Fruit fly (Drosophila melanogaster) whole organism, wandering third instar larva: ENCODE measurements around the gene CG8958.
A peak's percentile ranks its signal among the peaks of the same experiment; 100 is the strongest.

Source experiments
- Abd-B ChIP-seq: fragments of >200 bp; optimal IDR thresholded peaks from 2 replicates; lab custom pipeline; 2017; ENCODE audit warnings: missing biosample characterization, missing genetic modification characterization
- CG32264 ChIP-seq: fragments of 200-800 bp; sonication (Bioruptor generic); optimal IDR thresholded peaks from 2 replicates; lab custom pipeline; 2016; ENCODE audit warnings: missing biosample characterization, missing genetic modification characterization
- CG9705 ChIP-seq: fragments of 200-800 bp; sonication (Bioruptor generic); optimal IDR thresholded peaks from 2 replicates; lab custom pipeline; 2018; ENCODE audit warnings: missing biosample characterization, mild to moderate bottlenecking, missing genetic modification characterization
- CrebA ChIP-seq: fragments of 200-800 bp; sonication (Bioruptor generic); optimal IDR thresholded peaks from 2 replicates; lab custom pipeline; 2016; ENCODE audit warnings: missing biosample characterization, mild to moderate bottlenecking, missing genetic modification characterization, borderline replicate concordance
- Dfd ChIP-seq: fragments of >200 bp; optimal IDR thresholded peaks from 2 replicates; lab custom pipeline; 2017; ENCODE audit warnings: missing biosample characterization, missing genetic modification characterization
- Dif ChIP-seq: fragments of 200-275, 200-300 bp; sonication (Bioruptor generic); optimal IDR thresholded peaks from 2 replicates; lab custom pipeline; 2018; ENCODE audit warnings: missing biosample characterization, missing genetic modification characterization; ENCODE audit not compliant: partially characterized antibody
- GATAd ChIP-seq: sonication (Bioruptor generic); optimal IDR thresholded peaks from 2 replicates; lab custom pipeline; 2016; ENCODE audit warnings: missing biosample characterization, missing genetic modification characterization
- HLH106 ChIP-seq: fragments of 200-800 bp; optimal IDR thresholded peaks from 3 replicates; lab custom pipeline; 2019; ENCODE audit warnings: missing biosample characterization, mild to moderate bottlenecking, missing genetic modification characterization, moderate library complexity
- Hnf4 ChIP-seq: fragments of 200-800 bp; sonication (Bioruptor generic); optimal IDR thresholded peaks from 2 replicates; lab custom pipeline; 2016; ENCODE audit warnings: missing biosample characterization, mild to moderate bottlenecking, missing genetic modification characterization
- Hr78 ChIP-seq: fragments of >200 bp; optimal IDR thresholded peaks from 2 replicates; lab custom pipeline; 2017; ENCODE audit warnings: missing biosample characterization, missing genetic modification characterization
- Hr83 ChIP-seq: fragments of 200-300 bp; sonication (Bioruptor generic); optimal IDR thresholded peaks from 2 replicates; lab custom pipeline; 2016; ENCODE audit warnings: missing biosample characterization, mild to moderate bottlenecking, missing genetic modification characterization, moderate library complexity; ENCODE audit not compliant: poor library complexity, severe bottlenecking
- Jra ChIP-seq: sonication (Bioruptor generic); optimal IDR thresholded peaks from 2 replicates; lab custom pipeline; 2016; ENCODE audit warnings: missing biosample characterization, missing genetic modification characterization
- Mio ChIP-seq: sonication (Bioruptor generic); optimal IDR thresholded peaks from 2 replicates; lab custom pipeline; 2016; ENCODE audit warnings: missing biosample characterization, missing genetic modification characterization
- Myc ChIP-seq: fragments of >200 bp; optimal IDR thresholded peaks from 2 replicates; lab custom pipeline; 2017
- N ChIP-seq: fragments of >200 bp; optimal IDR thresholded peaks from 2 replicates; lab custom pipeline; 2018; ENCODE audit warnings: missing biosample characterization, missing external identifiers, missing genetic modification characterization
- OdsH ChIP-seq: fragments of 200-800 bp; sonication (Bioruptor generic); optimal IDR thresholded peaks from 2 replicates; lab custom pipeline; 2016; ENCODE audit warnings: missing biosample characterization, mild to moderate bottlenecking, missing genetic modification characterization
- Rel ChIP-seq, 2 experiments: fragments of 200-800 bp; sonication (Bioruptor generic) in 1 of 2; optimal IDR thresholded peaks; 2 replicates in 1 of 2; 3 replicates in 1 of 2; lab custom pipeline; 2016 to 2019; ENCODE audit warnings: mild to moderate bottlenecking in 2 of 2, missing biosample characterization in 2 of 2, missing genetic modification characterization in 2 of 2, moderate library complexity in 1 of 2
- Sp1 ChIP-seq: fragments of 200-800 bp; sonication (Bioruptor generic); optimal IDR thresholded peaks from 3 replicates; lab custom pipeline; 2019; ENCODE audit warnings: missing biosample characterization, mild to moderate bottlenecking, missing genetic modification characterization, moderate library complexity
- Vsx2 ChIP-seq: fragments of 200-300, 225-300 bp; sonication (Bioruptor generic); optimal IDR thresholded peaks from 2 replicates; lab custom pipeline; 2018; ENCODE audit warnings: missing biosample characterization, missing genetic modification characterization; ENCODE audit not compliant: partially characterized antibody
- br ChIP-seq: fragments of 200-800 bp; sonication (Bioruptor generic); optimal IDR thresholded peaks from 2 replicates; lab custom pipeline; 2016; ENCODE audit warnings: missing biosample characterization, missing genetic modification characterization
- brk ChIP-seq: fragments of 200-800 bp; sonication (Bioruptor generic); optimal IDR thresholded peaks from 2 replicates; lab custom pipeline; 2016; ENCODE audit warnings: missing biosample characterization, mild to moderate bottlenecking, missing genetic modification characterization
- dl ChIP-seq, 2 experiments: fragments of 175-275, 200-275 bp in 1 of 2; fragments of 200-275 bp in 1 of 2; sonication (Bioruptor generic); optimal IDR thresholded peaks; lab custom pipeline; 2018; ENCODE audit warnings: mild to moderate bottlenecking in 2 of 2, missing biosample characterization in 2 of 2, missing genetic modification characterization in 2 of 2, moderate library complexity in 2 of 2; ENCODE audit not compliant: partially characterized antibody in 2 of 2, insufficient read depth in 1 of 2
- dmrt93B ChIP-seq: fragments of 200-800 bp; sonication (Bioruptor generic); optimal IDR thresholded peaks from 2 replicates; lab custom pipeline; 2018; ENCODE audit warnings: missing biosample characterization, mild to moderate bottlenecking, missing genetic modification characterization
- dsf ChIP-seq: sonication (Bioruptor generic); optimal IDR thresholded peaks from 2 replicates; lab custom pipeline; 2016; ENCODE audit warnings: missing biosample characterization, missing genetic modification characterization, borderline replicate concordance
- ey ChIP-seq: fragments of 200-800 bp; sonication (Bioruptor generic); optimal IDR thresholded peaks from 2 replicates; lab custom pipeline; 2016; ENCODE audit warnings: missing biosample characterization, missing genetic modification characterization
- foxo ChIP-seq, 2 experiments: fragments of 200-800 bp; sonication (Bioruptor generic); optimal IDR thresholded peaks; 2 replicates in 1 of 2; 3 replicates in 1 of 2; lab custom pipeline; 2016 to 2017; ENCODE audit warnings: missing biosample characterization in 2 of 2, missing genetic modification characterization in 2 of 2
- fru ChIP-seq: fragments of 200-800 bp; sonication (Bioruptor generic); optimal IDR thresholded peaks from 3 replicates; lab custom pipeline; 2016; ENCODE audit warnings: missing biosample characterization, mild to moderate bottlenecking, missing genetic modification characterization
- h ChIP-seq: fragments of 200-800 bp; sonication (Bioruptor generic); optimal IDR thresholded peaks from 3 replicates; lab custom pipeline; 2016; ENCODE audit warnings: missing biosample characterization, mild to moderate bottlenecking, missing genetic modification characterization
- jim ChIP-seq: fragments of 175-275, 200-325 bp; sonication (Bioruptor generic); optimal IDR thresholded peaks from 2 replicates; lab custom pipeline; 2016; ENCODE audit warnings: missing biosample characterization, mild to moderate bottlenecking, missing genetic modification characterization
- lola ChIP-seq: fragments of >200 bp; optimal IDR thresholded peaks from 2 replicates; lab custom pipeline; 2017; ENCODE audit warnings: missing biosample characterization, missing genetic modification characterization
- pan ChIP-seq: fragments of >200 bp; optimal IDR thresholded peaks from 2 replicates; lab custom pipeline; 2017
- psq ChIP-seq: fragments of 200-800 bp; sonication (Bioruptor generic); optimal IDR thresholded peaks from 3 replicates; lab custom pipeline; 2017; ENCODE audit warnings: missing biosample characterization, mild to moderate bottlenecking, missing genetic modification characterization, moderate library complexity
- rgr ChIP-seq: fragments of 200-800 bp; sonication (Bioruptor generic); optimal IDR thresholded peaks from 3 replicates; lab custom pipeline; 2016; ENCODE audit warnings: missing biosample characterization, mild to moderate bottlenecking, missing genetic modification characterization
- sage ChIP-seq: fragments of 200-800 bp; sonication (Bioruptor generic); optimal IDR thresholded peaks from 2 replicates; lab custom pipeline; 2016; ENCODE audit warnings: missing biosample characterization, mild to moderate bottlenecking, missing genetic modification characterization
- sv ChIP-seq: fragments of 200-800 bp; sonication (Bioruptor generic); optimal IDR thresholded peaks from 3 replicates; lab custom pipeline; 2016; ENCODE audit warnings: missing biosample characterization, missing genetic modification characterization
- tai ChIP-seq: sonication (Bioruptor generic); optimal IDR thresholded peaks from 2 replicates; lab custom pipeline; 2016; ENCODE audit warnings: missing biosample characterization, missing genetic modification characterization
- usp ChIP-seq: fragments of >200 bp; optimal IDR thresholded peaks from 2 replicates; lab custom pipeline; 2017; ENCODE audit warnings: missing biosample characterization, missing genetic modification characterization
- woc ChIP-seq: sonication (Bioruptor generic); optimal IDR thresholded peaks from 2 replicates; lab custom pipeline; 2016; ENCODE audit warnings: missing biosample characterization, mild to moderate bottlenecking, missing genetic modification characterization

CG8958 gene

dm6 chrX:16090179-16091144 is 7.4 kb downstream of the CG8958 start (continued):
- TF ChIP-seq dmrt93B (GFP tag; lab: Kevin White, UChicago): peak; percentile 41
- TF ChIP-seq dsf (GFP tag; lab: Kevin White, UChicago): no peak
- TF ChIP-seq Dif (GFP tag; lab: Kevin White, UChicago): no peak
- TF ChIP-seq jim (GFP tag; lab: Kevin White, UChicago): peak; percentile 54
- no peak for TF ChIP-seq lola (GFP tag; lab: Kevin White, UChicago)
- TF ChIP-seq CrebA (GFP tag; lab: Kevin White, UChicago): no peak
- peak; percentile 47 to 88 for TF ChIP-seq foxo (GFP tag; optimal IDR thresholded peaks at IDR 0.05; lab: Kevin White, UChicago)
- TF ChIP-seq GATAd: peak; percentile 47

- TF ChIP-seq foxo (GFP tag; optimal IDR thresholded peaks at IDR 0.05; lab: Kevin White, UChicago) (peak in 1 of 2 experiments; percentile 29), fru (GFP tag; lab: Kevin White, UChicago) (peak; percentile 61), CrebA (GFP tag; lab: Kevin White, UChicago) (no peak), dl (GFP tag; optimal IDR thresholded peaks at IDR 0.05; lab: Kevin White, UChicago; ENCODE audit: insufficient read depth in 1 of 2, partially characterized antibody in 2 of 2) (peak in 1 of 2 experiments; percentile 27), Rel (GFP tag; optimal IDR thresholded peaks at IDR 0.05; lab: Kevin White, UChicago) (no peak), Rel (tag; optimal IDR thresholded peaks at IDR 0.05; lab: Kevin White, UChicago) (peak; percentile 7), Dif (GFP tag; lab: Kevin White, UChicago) (peak; percentile 22), Dfd (GFP tag; lab: Kevin White, UChicago) (no peak), lola (GFP tag; lab: Kevin White, UChicago) (no peak), rgr (no peak), psq (GFP tag; lab: Kevin White, UChicago) (peak; percentile 8), br (peak; percentile 41), sage (GFP tag; lab: Kevin White, UChicago) (no peak), Sp1 (GFP tag; lab: Kevin White, UChicago) (no peak), ey (GFP tag; lab: Kevin White, UChicago) (peak; percentile 37), dsf (GFP tag; lab: Kevin White, UChicago) (no peak), jim (GFP tag; lab: Kevin White, UChicago) (no peak), Abd-B (no peak), Myc (lab: Kevin White, UChicago) (peak; percentile 67), h (GFP tag; lab: Kevin White, UChicago) (peak; percentile 75), Hr78 (GFP tag; lab: Kevin White, UChicago) (no peak), CG32264 (GFP tag; lab: Kevin White, UChicago) (no peak), Vsx2 (GFP tag; lab: Kevin White, UChicago) (no peak), Mio (GFP tag; lab: Kevin White, UChicago) (no peak), pan (no peak), N (GFP tag; lab: Kevin White, UChicago) (no peak), Jra (no peak), Hr83 (GFP tag; lab: Kevin White, UChicago) (no peak), OdsH (no peak), woc (GFP tag; lab: Kevin White, UChicago) (peak; percentile 78), GATAd (no peak), sv (GFP tag; lab: Kevin White, UChicago) (no peak), brk (GFP tag; lab: Kevin White, UChicago) (no peak), CG9705 (GFP tag; lab: Kevin White, UChicago) (no peak), HLH106 (peak; percentile 12), usp (GFP tag; lab: Kevin White, UChicago) (no peak), Hnf4 (GFP tag; lab: Kevin White, UChicago) (peak; percentile 10), dmrt93B (GFP tag; lab: Kevin White, UChicago) (no peak), tai (GFP tag; lab: Kevin White, UChicago) (no peak)
Measured at dm6 chrX:16091431-16091990, 8.5 kb downstream of the CG8958 start, which contains the start of gene Tob. Gene Tob, minus strand, starts transcription at chrX:16091495.
